Worm (Caenorhabditis elegans): ENCODE measurements around the gene C27D6.3.
A peak's percentile ranks its signal among the peaks of the same experiment; 100 is the strongest.

Gene C27D6.3

DNA sequence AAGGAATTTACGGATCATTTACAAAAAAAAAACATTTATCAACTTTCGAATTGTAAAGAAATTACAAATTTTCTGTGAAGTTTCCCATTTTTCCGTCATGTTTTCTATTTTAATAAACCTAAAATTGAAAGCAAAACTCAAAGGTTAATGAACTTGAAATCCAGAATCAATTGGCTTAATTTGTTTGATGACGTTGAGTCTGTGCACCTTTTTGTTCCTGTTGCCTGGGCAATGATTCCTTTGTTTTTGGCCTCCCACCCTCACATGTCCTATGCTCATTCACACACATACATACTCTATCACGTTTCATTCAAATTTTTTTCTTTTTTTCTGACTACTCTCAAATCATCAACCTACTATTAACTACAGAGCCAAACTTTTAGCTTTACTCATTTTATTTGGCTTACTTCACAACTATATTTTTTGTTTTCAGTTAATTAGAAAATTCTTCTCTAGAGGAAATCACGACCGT, 37.9 kb downstream of the C27D6.3 start, which contains the start of gene F58A6.2:
Gene F58A6.2 (plus strand): TSS at position 422 of the 472 bp plus-strand sequence.
- no peak for TF ChIP-seq hlh-11 (tag; optimal IDR thresholded peaks at IDR 0.05)
- no peak for TF ChIP-seq nhr-76 (tag; optimal IDR thresholded peaks at IDR 0.05)
- TF ChIP-seq aha-1 (tag), result peak; percentile 59
- TF ChIP-seq lin-15B (tag; optimal IDR thresholded peaks at IDR 0.05), result no peak
- TF ChIP-seq nhr-28 (tag; optimal IDR thresholded peaks at IDR 0.05), result no peak

DNA sequence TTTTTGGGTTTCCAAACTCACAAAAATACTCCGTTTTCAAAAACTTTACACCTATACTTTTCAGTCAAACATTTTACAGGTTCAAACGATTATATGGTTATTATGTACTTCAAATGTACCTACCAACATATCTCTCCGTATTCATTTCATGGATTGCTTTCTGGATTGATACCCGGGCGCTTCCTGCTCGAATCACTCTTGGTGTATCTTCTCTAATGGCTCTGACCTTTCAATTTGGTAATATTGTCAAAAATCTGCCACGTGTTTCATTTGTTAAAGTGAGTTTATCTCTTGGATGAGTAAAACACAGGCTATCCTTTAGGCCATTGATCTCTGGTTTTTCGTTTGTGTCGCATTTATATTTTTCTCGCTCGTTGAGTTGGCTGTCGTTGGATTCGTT, 42.5 kb downstream of the C27D6.3 start:
- no peak for TF ChIP-seq Y48G9A.11 (GFP tag; IDR thresholded peaks at IDR 0.05)
- no peak for TF ChIP-seq ceh-62 (tag; optimal IDR thresholded peaks at IDR 0.05)
- no peak for TF ChIP-seq lin-29 (GFP tag; IDR thresholded peaks at IDR 0.05)
- peak in 1 of 2 experiments; percentile 90 for TF ChIP-seq unc-62 (GFP tag; optimal IDR thresholded peaks at IDR 0.05 in 1 of 2)
- no peak for TF ChIP-seq unc-62 (tag; optimal IDR thresholded peaks at IDR 0.05)
- no peak for TF ChIP-seq gei-8 (GFP tag; optimal IDR thresholded peaks at IDR 0.05)
- TF ChIP-seq F10B5.3 (tag; optimal IDR thresholded peaks at IDR 0.05), result no peak

DNA sequence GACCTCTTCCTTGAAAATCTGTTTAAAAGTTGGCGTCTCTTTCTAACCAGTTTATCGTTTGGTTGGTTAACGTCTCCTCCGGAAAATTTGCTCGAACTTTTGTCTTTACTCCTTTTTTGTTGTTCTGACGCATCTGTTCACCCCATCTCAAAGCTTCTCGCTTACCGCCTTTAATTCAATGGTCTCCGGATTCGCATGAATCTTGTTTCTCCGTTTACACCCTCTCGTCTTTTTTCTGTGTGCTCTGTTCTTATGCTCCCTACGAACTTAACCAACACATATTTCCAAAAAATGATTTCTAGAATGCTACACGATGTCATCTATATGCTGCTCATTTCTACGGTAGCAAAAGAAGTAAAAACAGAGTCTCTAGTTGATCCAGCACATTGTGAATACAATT, 44.2 kb downstream of the C27D6.3 start, which contains the start of gene lgc-56:
Gene lgc-56 (plus strand): TSS at position 301 of the 400 bp plus-strand sequence.
- TF ChIP-seq madf-9 (GFP tag; conservative IDR thresholded peaks at IDR 0.05) (no peak), unc-62 (GFP tag; optimal IDR thresholded peaks at IDR 0.05 in 1 of 2) (peak in 1 of 2 experiments; percentile 22), unc-62 (tag; optimal IDR thresholded peaks at IDR 0.05) (no peak)

Data from whole organism, L4 larva.